Worm (Caenorhabditis elegans): ENCODE results near the gene pho-1.

ce11 chrII:5282740-5283281 lies 47.2 kb upstream of the pho-1 start:
- no peak for TF ChIP-seq lin-26 (GFP tag; IDR thresholded peaks at IDR 0.05)
- no peak for TF ChIP-seq tbp1 (GFP tag; optimal IDR thresholded peaks at IDR 0.05)
- no peak for TF ChIP-seq ets-4 (GFP tag; optimal IDR thresholded peaks at IDR 0.05)
- no peak for TF ChIP-seq pha-4 (tag; optimal IDR thresholded peaks at IDR 0.05)
- 0 out of 2 replicates have a peak, but pooled peaks have one; percentile 54 for TF ChIP-seq C06A6.2 (GFP tag; conservative IDR thresholded peaks at IDR 0.05)
- TF ChIP-seq him-1 (tag; optimal IDR thresholded peaks at IDR 0.05) = no peak
- TF ChIP-seq hlh-12 (tag; optimal IDR thresholded peaks at IDR 0.05) = no peak
- no peak for TF ChIP-seq rec-8 (tag; optimal IDR thresholded peaks at IDR 0.05)
- no peak for TF ChIP-seq efl-1 (GFP tag; optimal IDR thresholded peaks at IDR 0.05)
- no peak for TF ChIP-seq let-607 (tag; optimal IDR thresholded peaks at IDR 0.05)
- TF ChIP-seq repo-1 (tag; optimal IDR thresholded peaks at IDR 0.05) = no peak
